Worm (Caenorhabditis elegans) whole organism, L4 larva: ENCODE data around the gene unc-1.

Experiments used
- D1046.2 ChIP-seq: fragments of 200-800 bp; sonication (Bioruptor generic); IDR thresholded peaks from 2 replicates; pipeline ENCODE4 v1.3.6; 2022; ENCODE audit warnings: missing genetic modification characterization, missing compliant biosample characterization
- F26F4.8 ChIP-seq: fragments of 200-800 bp; sonication (Bioruptor generic); conservative IDR thresholded peaks from 2 replicates; pipeline ENCODE4 v1.3.6; 2022; ENCODE audit warnings: missing genetic modification characterization, missing compliant biosample characterization
- F37D6.2 ChIP-seq: sonication (generic microtip); optimal IDR thresholded peaks from 2 replicates; lab custom pipeline; 2016; ENCODE audit warnings: mild to moderate bottlenecking, missing genetic modification characterization, missing compliant biosample characterization
- F44E2.7 ChIP-seq: fragments of 200-800 bp; sonication (Bioruptor generic); IDR thresholded peaks from 2 replicates; pipeline ENCODE4 v2.1.2; 2022; ENCODE audit warnings: missing genetic modification characterization, missing compliant biosample characterization
- R02D3.7 ChIP-seq: fragments of 150-350 bp; sonication (generic microtip); optimal IDR thresholded peaks from 3 replicates; lab custom pipeline; 2014; ENCODE audit warnings: missing biosample characterization, missing genetic modification characterization
- ZK546.5 ChIP-seq, 2 experiments: sonication (generic microtip); optimal IDR thresholded peaks; 2 replicates each; lab custom pipeline; 2017; ENCODE audit warnings: missing biosample characterization in 2 of 2, missing genetic modification characterization in 2 of 2
- aha-1 ChIP-seq: fragments of 150-350 bp; peaks from one replicate; lab custom pipeline; 2014; ENCODE audit warnings: missing biosample characterization, missing genetic modification characterization
- aly-2 ChIP-seq: sonication (generic microtip); optimal IDR thresholded peaks from 2 replicates; lab custom pipeline; 2018; ENCODE audit warnings: missing biosample characterization, missing genetic modification characterization
- attf-4 ChIP-seq: sonication (generic microtip); optimal IDR thresholded peaks from 3 replicates; lab custom pipeline; 2017; ENCODE audit warnings: missing biosample characterization, missing genetic modification characterization
- ceh-28 ChIP-seq: fragments of 150-350 bp; optimal IDR thresholded peaks from 2 replicates; lab custom pipeline; 2014; ENCODE audit warnings: missing biosample characterization, missing genetic modification reagents, missing genetic modification characterization
- ceh-32 ChIP-seq: sonication (generic microtip); optimal IDR thresholded peaks from 2 replicates; lab custom pipeline; 2016; ENCODE audit warnings: mild to moderate bottlenecking, missing genetic modification characterization, missing compliant biosample characterization; ENCODE audit not compliant: poor library complexity
- ceh-44 ChIP-seq: fragments of 200-800 bp; sonication (Bioruptor generic); IDR thresholded peaks from 2 replicates; pipeline ENCODE4 v1.3.6; 2022; ENCODE audit warnings: missing genetic modification reagents, missing genetic modification characterization, missing compliant biosample characterization
- ceh-82 ChIP-seq: sonication (generic microtip); optimal IDR thresholded peaks from 2 replicates; lab custom pipeline; 2017; ENCODE audit warnings: missing biosample characterization, missing genetic modification characterization
- ces-1 ChIP-seq: fragments of 150-350 bp; sonication (generic microtip); optimal IDR thresholded peaks from 4 replicates; lab custom pipeline; 2014; ENCODE audit warnings: missing biosample characterization, missing genetic modification reagents, missing genetic modification characterization
- daf-12 ChIP-seq: fragments of 150-350 bp; optimal IDR thresholded peaks from 2 replicates; lab custom pipeline; 2014; ENCODE audit warnings: missing biosample characterization, missing genetic modification reagents, missing genetic modification characterization
- daf-8 ChIP-seq: fragments of 200-800 bp; sonication (Bioruptor generic); IDR thresholded peaks from 2 replicates; pipeline ENCODE4 v1.3.6; 2022; ENCODE audit warnings: missing genetic modification characterization, missing compliant biosample characterization
- dmd-8 ChIP-seq: fragments of 200-800 bp; sonication (Bioruptor generic); IDR thresholded peaks from 2 replicates; pipeline ENCODE4 v1.3.6; 2022; ENCODE audit warnings: missing genetic modification characterization, missing compliant biosample characterization
- egl-27 ChIP-seq: sonication (generic microtip); optimal IDR thresholded peaks from 3 replicates; lab custom pipeline; 2017; ENCODE audit warnings: missing biosample characterization, missing genetic modification reagents, missing genetic modification characterization
- hif-1 ChIP-seq, 2 experiments: sonication (generic microtip); optimal IDR thresholded peaks; 2 replicates each; lab custom pipeline; 2016 to 2017; ENCODE audit warnings: missing compliant biosample characterization in 2 of 2, missing genetic modification characterization in 2 of 2, missing genetic modification reagents in 2 of 2, missing genotype in 2 of 2, mild to moderate bottlenecking in 1 of 2
- hlh-30 ChIP-seq: sonication (generic microtip); optimal IDR thresholded peaks from 2 replicates; lab custom pipeline; 2017; ENCODE audit warnings: antibody characterized with exemption, mild to moderate bottlenecking, missing genetic modification characterization, missing compliant biosample characterization; ENCODE audit not compliant: insufficient read depth
- hmg-1.1 ChIP-seq: fragments of 200-800 bp; sonication (Bioruptor generic); IDR thresholded peaks from 2 replicates; pipeline ENCODE4 v1.3.6; 2022; ENCODE audit warnings: missing genetic modification reagents, missing genetic modification characterization, missing compliant biosample characterization
- jun-1 ChIP-seq: fragments of 150-350 bp; optimal IDR thresholded peaks from 2 replicates; lab custom pipeline; 2014; ENCODE audit warnings: missing biosample characterization, missing genetic modification reagents, missing genetic modification characterization
- lin-15B ChIP-seq: fragments of 150-350 bp; sonication (generic microtip); optimal IDR thresholded peaks from 3 replicates; lab custom pipeline; 2014; ENCODE audit warnings: missing biosample characterization, missing genetic modification characterization
- lin-29 ChIP-seq: fragments of 200-800 bp; sonication (Bioruptor generic); IDR thresholded peaks from 2 replicates; pipeline ENCODE4 v1.3.6; 2022; ENCODE audit warnings: missing genetic modification reagents, missing genetic modification characterization, missing compliant biosample characterization
- lin-38 ChIP-seq: fragments of 200-800 bp; sonication (Bioruptor generic); IDR thresholded peaks from 2 replicates; pipeline ENCODE4 v1.3.6; 2022; ENCODE audit warnings: missing genetic modification reagents, missing genetic modification characterization, missing compliant biosample characterization
- lsy-2 ChIP-seq, 2 experiments: fragments of 150-350 bp in 1 of 2; sonication (generic microtip) in 1 of 2; optimal IDR thresholded peaks; 2 replicates each; lab custom pipeline; 2014 to 2017; ENCODE audit warnings: missing biosample characterization in 2 of 2, missing genetic modification characterization in 2 of 2
- mdl-1 ChIP-seq, 2 experiments: fragments of 150-350 bp in 1 of 2; sonication (generic microtip) in 1 of 2; optimal IDR thresholded peaks; 2 replicates each; lab custom pipeline; 2014 to 2017; ENCODE audit warnings: missing biosample characterization in 2 of 2, missing genetic modification characterization in 2 of 2
- mdt-29 ChIP-seq: fragments of 200-800 bp; sonication (Bioruptor generic); IDR thresholded peaks from 2 replicates; pipeline ENCODE4 v1.3.6; 2022; ENCODE audit warnings: missing genetic modification reagents, missing genetic modification characterization, missing compliant biosample characterization
- mep-1 ChIP-seq: fragments of 150-350 bp; sonication (generic microtip); optimal IDR thresholded peaks from 3 replicates; lab custom pipeline; 2014; ENCODE audit warnings: missing biosample characterization, missing genetic modification characterization
- mes-2 ChIP-seq: sonication (generic microtip); optimal IDR thresholded peaks from 2 replicates; lab custom pipeline; 2016; ENCODE audit warnings: missing genotype, mild to moderate bottlenecking, missing genetic modification characterization, missing compliant biosample characterization; ENCODE audit not compliant: poor library complexity, severe bottlenecking
- nhr-42 ChIP-seq: fragments of 200-800 bp; sonication (Bioruptor generic); IDR thresholded peaks from 2 replicates; pipeline ENCODE4 v1.3.6; 2022; ENCODE audit warnings: missing genetic modification characterization, missing compliant biosample characterization
- nhr-48 ChIP-seq: sonication (generic microtip); optimal IDR thresholded peaks from 2 replicates; lab custom pipeline; 2016; ENCODE audit warnings: mild to moderate bottlenecking, missing genetic modification characterization, missing compliant biosample characterization
- nhr-6 ChIP-seq: fragments of 150-350 bp; optimal IDR thresholded peaks from 2 replicates; lab custom pipeline; 2014; ENCODE audit warnings: missing biosample characterization, missing genetic modification characterization
- nhr-76 ChIP-seq: fragments of 150-350 bp; optimal IDR thresholded peaks from 2 replicates; lab custom pipeline; 2014; ENCODE audit warnings: missing biosample characterization, missing genetic modification characterization
- nhr-77 ChIP-seq: fragments of 150-350 bp; optimal IDR thresholded peaks from 2 replicates; lab custom pipeline; 2014; ENCODE audit warnings: missing biosample characterization, missing genetic modification characterization
- pha-4 ChIP-seq, 2 experiments: fragments of 150-350 bp in 1 of 2; fragments of 200-800 bp in 1 of 2; sonication (Bioruptor generic) in 1 of 2; IDR thresholded peaks in 1 of 2; optimal IDR thresholded peaks in 1 of 2; 2 replicates each; pipeline versions ENCODE4 v1.3.6 to Lab custom; 2014 to 2022; ENCODE audit warnings: missing genetic modification characterization in 2 of 2, missing genetic modification reagents in 2 of 2, missing biosample characterization in 1 of 2, missing compliant biosample characterization in 1 of 2
- pqm-1 ChIP-seq: sonication (generic microtip); optimal IDR thresholded peaks from 2 replicates; lab custom pipeline; 2017; ENCODE audit warnings: missing biosample characterization, missing genetic modification characterization
- rbr-2 ChIP-seq: sonication (generic microtip); optimal IDR thresholded peaks from 2 replicates; lab custom pipeline; 2016; ENCODE audit warnings: missing genotype, missing genetic modification characterization, missing compliant biosample characterization
- sdz-12 ChIP-seq: fragments of 200-800 bp; sonication (Bioruptor generic); optimal IDR thresholded peaks from 2 replicates; lab custom pipeline; 2018; ENCODE audit warnings: mild to moderate bottlenecking, missing genetic modification characterization, missing compliant biosample characterization
- snpc-1.2 ChIP-seq: fragments of 200-800 bp; sonication (Bioruptor generic); IDR thresholded peaks from 2 replicates; pipeline ENCODE4 v1.3.6; 2022; ENCODE audit warnings: missing genetic modification reagents, missing genetic modification characterization, missing compliant biosample characterization
- spr-1 ChIP-seq: sonication (generic microtip); optimal IDR thresholded peaks from 2 replicates; lab custom pipeline; 2016; ENCODE audit warnings: mild to moderate bottlenecking, missing genetic modification characterization, missing compliant biosample characterization
- unc-62 ChIP-seq, 3 experiments: fragments of 150-350 bp in 1 of 3; sonication (generic microtip); optimal IDR thresholded peaks in 2 of 3; peaks in 1 of 3; 1 replicate in 1 of 3; 2 replicates in 2 of 3; lab custom pipeline; 2014 to 2017; ENCODE audit warnings: missing biosample characterization in 3 of 3, missing genetic modification characterization in 3 of 3, missing genetic modification reagents in 3 of 3, missing genotype in 1 of 3
- zfp-2 ChIP-seq: sonication (generic microtip); optimal IDR thresholded peaks from 2 replicates; lab custom pipeline; 2016; ENCODE audit warnings: mild to moderate bottlenecking, missing genetic modification characterization, missing compliant biosample characterization
- zip-2 ChIP-seq: fragments of 150-350 bp; optimal IDR thresholded peaks from 2 replicates; lab custom pipeline; 2014; ENCODE audit warnings: missing biosample characterization, missing genetic modification characterization
- ztf-11 ChIP-seq: fragments of 150-350 bp; optimal IDR thresholded peaks from 2 replicates; lab custom pipeline; 2014; ENCODE audit warnings: missing biosample characterization, missing genetic modification characterization
- ztf-7 ChIP-seq: fragments of 150-350 bp; optimal IDR thresholded peaks from 2 replicates; lab custom pipeline; 2014; ENCODE audit warnings: missing biosample characterization, missing genetic modification characterization

The unc-1 gene

DNA sequence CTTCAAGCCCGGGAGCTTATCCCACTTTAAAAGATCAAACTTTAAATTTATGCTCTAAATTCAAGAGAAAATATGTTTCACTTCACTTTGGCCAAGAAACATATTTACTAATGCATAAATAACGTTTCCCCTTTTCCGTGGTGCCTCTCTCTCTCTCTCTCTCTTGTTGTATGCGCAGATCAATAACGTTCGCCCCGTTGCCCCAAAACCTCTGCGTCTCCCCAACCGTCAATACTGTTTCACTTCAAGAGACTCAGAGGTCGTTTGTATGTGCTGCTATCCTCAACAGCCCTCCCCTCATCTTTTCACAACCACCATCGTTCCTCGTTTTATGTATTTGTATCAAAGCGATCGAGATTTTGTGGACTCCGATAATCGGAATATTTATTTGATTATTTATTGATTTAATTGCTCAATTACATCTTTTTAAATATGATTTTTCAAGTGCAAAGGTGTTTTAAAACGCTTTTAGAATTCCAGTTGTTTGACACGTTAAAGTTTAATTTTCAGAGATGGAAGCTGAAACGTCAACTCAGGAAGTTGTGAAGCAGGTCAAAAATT, 41.5 kb upstream of the unc-1 start, which contains the start of gene ife-4:
TSS of gene ife-4 (plus strand) at position 511 of the 561 bp plus-strand sequence.
- TF ChIP-seq ceh-32 (no peak), ces-1 (GFP tag; lab: Kevin White, UChicago) (no peak), hmg-1.1 (peak; percentile 75), ceh-28 (tag; lab: Kevin White, UChicago) (no peak), lin-15B (tag; lab: Kevin White, UChicago) (no peak), dmd-8 (no peak), snpc-1.2 (GFP tag; lab: Robert Waterston, UW) (no peak), F37D6.2 (tag; lab: Kevin White, UChicago) (peak; percentile 1), pqm-1 (tag; lab: Kevin White, UChicago) (no peak), aly-2 (no peak), lin-29 (GFP tag; lab: Robert Waterston, UW) (no peak), ceh-82 (tag; lab: Kevin White, UChicago) (no peak), egl-27 (tag; lab: Kevin White, UChicago) (no peak), unc-62 (GFP tag; optimal IDR thresholded peaks at IDR 0.05 in 1 of 2; lab: Kevin White, UChicago) (no peak), unc-62 (tag; optimal IDR thresholded peaks at IDR 0.05; lab: Kevin White, UChicago) (no peak), daf-8 (GFP tag; lab: Robert Waterston, UW) (no peak), lsy-2 (tag; optimal IDR thresholded peaks at IDR 0.05; lab: Kevin White, UChicago) (peak in 1 of 2 experiments; percentile 49), zfp-2 (tag; lab: Kevin White, UChicago) (no peak), mdt-29 (GFP tag; lab: Robert Waterston, UW) (no peak), hlh-30 (tag; lab: Kevin White, UChicago) (peak; percentile 25), mdl-1 (tag; optimal IDR thresholded peaks at IDR 0.05; lab: Kevin White, UChicago) (no peak), rbr-2 (tag; lab: Kevin White, UChicago) (peak; percentile 46), pha-4 (GFP tag; IDR thresholded peaks at IDR 0.05; lab: Robert Waterston, UW) (no peak), pha-4 (tag; optimal IDR thresholded peaks at IDR 0.05; lab: Kevin White, UChicago) (no peak), ztf-7 (tag; lab: Kevin White, UChicago) (no peak), sdz-12 (GFP tag; lab: Kevin White, UChicago) (no peak), ZK546.5 (tag; optimal IDR thresholded peaks at IDR 0.05; lab: Kevin White, UChicago) (no peak), nhr-42 (GFP tag; lab: Robert Waterston, UW) (no peak), aha-1 (tag; lab: Kevin White, UChicago) (no peak), D1046.2 (GFP tag; lab: Robert Waterston, UW) (no peak), F26F4.8 (GFP tag; lab: Robert Waterston, UW) (no peak), spr-1 (no peak), ztf-11 (tag; lab: Kevin White, UChicago) (no peak), zip-2 (no peak), nhr-48 (tag; lab: Kevin White, UChicago) (no peak), ceh-44 (GFP tag; lab: Robert Waterston, UW) (no peak), daf-12 (tag; lab: Kevin White, UChicago) (no peak), F44E2.7 (GFP tag; lab: Robert Waterston, UW) (no peak), mep-1 (tag; lab: Kevin White, UChicago) (peak; percentile 74), nhr-6 (peak; percentile 72), nhr-76 (tag; lab: Kevin White, UChicago) (no peak), mes-2 (tag; lab: Kevin White, UChicago) (peak; percentile 71), nhr-77 (tag; lab: Kevin White, UChicago) (no peak), hif-1 (tag; optimal IDR thresholded peaks at IDR 0.05; lab: Kevin White, UChicago) (peak in 1 of 2 experiments; percentile 13), lin-38 (GFP tag; lab: Robert Waterston, UW) (no peak), R02D3.7 (tag; lab: Kevin White, UChicago) (no peak), attf-4 (tag; lab: Kevin White, UChicago) (no peak), jun-1 (tag; lab: Kevin White, UChicago) (no peak)
